Worm (Caenorhabditis elegans): Measurements from ENCODE around the gene ptr-6.

ce11 chrII:5205286-5205685, 41.4 kb downstream of the ptr-6 start:
- no peak for TF ChIP-seq him-1 (tag; optimal IDR thresholded peaks at IDR 0.05)
- TF ChIP-seq dao-5 (tag; optimal IDR thresholded peaks at IDR 0.05): no peak
- TF ChIP-seq W03F9.2 (tag; optimal IDR thresholded peaks at IDR 0.05): no peak

All from whole organism, L4/young adult.